Fruit fly (Drosophila melanogaster): ENCODE data around the gene CG11583.

CG11583 gene

DNA sequence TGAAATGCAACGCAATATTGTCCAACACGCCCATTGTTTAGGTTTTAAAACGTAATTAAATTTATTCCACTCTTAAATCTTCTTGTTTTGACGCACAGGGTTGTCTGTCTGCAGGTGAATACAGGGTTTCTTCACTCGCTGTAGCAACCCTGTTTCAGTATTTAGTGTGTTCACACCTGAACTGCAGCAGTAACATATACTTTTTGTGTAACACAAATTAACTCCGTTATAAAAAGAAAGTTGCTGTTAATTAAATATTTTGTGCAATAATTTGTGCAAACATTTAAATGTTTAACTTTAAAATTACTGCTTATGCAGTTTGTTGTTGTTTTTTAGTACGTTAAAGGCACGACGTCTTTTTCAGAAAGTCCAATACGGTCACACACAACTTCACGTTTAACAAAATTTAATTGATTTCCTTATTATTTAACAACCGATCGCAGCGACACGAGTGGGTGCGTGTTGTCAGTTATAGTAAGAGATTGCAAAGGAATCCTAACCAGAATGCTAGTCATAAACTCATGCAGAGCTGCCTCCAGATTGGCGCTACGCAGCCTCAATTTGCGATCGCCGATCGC is 9.6 kb upstream of the CG11583 start, which contains the start of the genes CG15012 and Fdx2 (continued):
- TF ChIP-seq CG15696 (tag; optimal IDR thresholded peaks at IDR 0.05) (peak; percentile 21), unpg (GFP tag; optimal IDR thresholded peaks at IDR 0.05) (peak; percentile 23), CG7271 (tag; optimal IDR thresholded peaks at IDR 0.05) (no peak), sr (GFP tag; IDR thresholded peaks at IDR 0.05) (no peak), grn (GFP tag; optimal IDR thresholded peaks at IDR 0.05) (no peak), CG10321 (GFP tag; IDR thresholded peaks at IDR 0.05) (no peak), CG4820 (GFP tag; optimal IDR thresholded peaks at IDR 0.05) (no peak), mam (GFP tag; optimal IDR thresholded peaks at IDR 0.05) (peak; percentile 46), Antp (GFP tag; optimal IDR thresholded peaks at IDR 0.05) (no peak), CG8944 (GFP tag; optimal IDR thresholded peaks at IDR 0.05) (peak; percentile 34), CG6175 (GFP tag; IDR thresholded peaks at IDR 0.05) (no peak), fru (optimal IDR thresholded peaks at IDR 0.05) (no peak), CG5953 (GFP tag; IDR thresholded peaks at IDR 0.05) (no peak), insv (GFP tag; optimal IDR thresholded peaks at IDR 0.05) (no peak), stc (GFP tag; IDR thresholded peaks at IDR 0.05) (no peak), CG33213 (GFP tag; optimal IDR thresholded peaks at IDR 0.05) (peak; percentile 61), bsh (GFP tag; optimal IDR thresholded peaks at IDR 0.05) (peak in 1 of 2 experiments; percentile 1), scrt (GFP tag; optimal IDR thresholded peaks at IDR 0.05) (no peak), E2f1 (GFP tag; IDR thresholded peaks at IDR 0.05) (no peak), eyg (GFP tag; optimal IDR thresholded peaks at IDR 0.05) (peak; percentile 9), Trl (optimal IDR thresholded peaks at IDR 0.05) (no peak), Trl (GFP tag; optimal IDR thresholded peaks at IDR 0.05) (no peak), gt (GFP tag; IDR thresholded peaks at IDR 0.05) (no peak), shn (GFP tag; optimal IDR thresholded peaks at IDR 0.05) (no peak), B-H2 (GFP tag; optimal IDR thresholded peaks at IDR 0.05) (no peak), CG3407 (GFP tag; optimal IDR thresholded peaks at IDR 0.05) (no peak), CG32767 (GFP tag; IDR thresholded peaks at IDR 0.05) (no peak), toy (GFP tag; IDR thresholded peaks at IDR 0.05) (no peak), ATbp (GFP tag; optimal IDR thresholded peaks at IDR 0.05) (no peak), CG31224 (GFP tag; IDR thresholded peaks at IDR 0.05) (no peak), kni (GFP tag; optimal IDR thresholded peaks at IDR 0.05) (no peak), CG17328 (GFP tag; IDR thresholded peaks at IDR 0.05) (no peak), CG15269 (tag; optimal IDR thresholded peaks at IDR 0.05) (no peak), MTF-1 (GFP tag; optimal IDR thresholded peaks at IDR 0.05; ENCODE audit: borderline replicate concordance) (no peak), usp (GFP tag; optimal IDR thresholded peaks at IDR 0.05) (no peak), Hmr (GFP tag; optimal IDR thresholded peaks at IDR 0.05) (no peak), CG2875 (GFP tag; optimal IDR thresholded peaks at IDR 0.05) (no peak), Opbp (GFP tag; IDR thresholded peaks at IDR 0.05; ENCODE audit: partially characterized antibody) (peak; percentile 36; the same call in 1 of the 3 replicates), CG13123 (GFP tag; optimal IDR thresholded peaks at IDR 0.05) (no peak), Lpt (GFP tag; optimal IDR thresholded peaks at IDR 0.05) (no peak), pnt (GFP tag; optimal IDR thresholded peaks at IDR 0.05) (peak; percentile 21), crol (GFP tag; IDR thresholded peaks at IDR 0.05) (no peak), NFAT (GFP tag; IDR thresholded peaks at IDR 0.05) (no peak), row (GFP tag; IDR thresholded peaks at IDR 0.05) (peak; percentile 84), CG6813 (GFP tag; optimal IDR thresholded peaks at IDR 0.05) (no peak), Hr51 (GFP tag; optimal IDR thresholded peaks at IDR 0.05) (no peak), CG14050 (GFP tag; IDR thresholded peaks at IDR 0.05) (no peak), bowl (GFP tag; IDR thresholded peaks at IDR 0.05) (no peak), Gsc (GFP tag; IDR thresholded peaks at IDR 0.05) (no peak), CG12769 (tag; optimal IDR thresholded peaks at IDR 0.05) (no peak), CHES-1-like (GFP tag; optimal IDR thresholded peaks at IDR 0.05) (peak; percentile 28), fd96Cb (tag; optimal IDR thresholded peaks at IDR 0.05) (no peak)
